Fruit fly (Drosophila melanogaster) whole organism, embryonic: ENCODE measurements around the gene CG13601.
A peak's percentile ranks its signal among the peaks of the same experiment; 100 is the strongest.

ENCODE experiments used
- Ada2b ChIP-seq: fragments of 200-800 bp; sonication (Bioruptor generic); IDR thresholded peaks from 2 replicates; pipeline ENCODE4 v1.3.6; 2022; ENCODE audit warnings: missing biosample characterization, missing genetic modification characterization
- Antp ChIP-seq: fragments of 200-800 bp; sonication (Bioruptor generic); optimal IDR thresholded peaks from 3 replicates; lab custom pipeline; 2016; ENCODE audit warnings: missing biosample characterization, missing genetic modification characterization
- CG10979 ChIP-seq: fragments of 200-800 bp; sonication (Bioruptor generic); optimal IDR thresholded peaks from 2 replicates; lab custom pipeline; 2018; ENCODE audit warnings: missing biosample characterization, mild to moderate bottlenecking, missing genetic modification characterization, moderate library complexity
- CG11247 ChIP-seq: fragments of 200-800 bp; sonication (Bioruptor generic); IDR thresholded peaks from 2 replicates; pipeline ENCODE4 v1.3.6; 2022; ENCODE audit warnings: missing biosample characterization, missing genetic modification characterization
- CG11504 ChIP-seq: fragments of 200-800 bp; sonication (Bioruptor generic); optimal IDR thresholded peaks from 3 replicates; lab custom pipeline; 2019; ENCODE audit warnings: missing biosample characterization, mild to moderate bottlenecking, missing genetic modification characterization, moderate library complexity
- CG11695 ChIP-seq: fragments of 200-800 bp; sonication (Bioruptor generic); IDR thresholded peaks from 3 replicates; pipeline ENCODE4 v1.3.6; 2022; ENCODE audit warnings: missing biosample characterization, missing genetic modification characterization
- CG12155 ChIP-seq: fragments of 200-800 bp; sonication (Bioruptor generic); optimal IDR thresholded peaks from 3 replicates; lab custom pipeline; 2016; ENCODE audit warnings: missing biosample characterization, missing genetic modification characterization
- CG12744 ChIP-seq: fragments of 200-800 bp; sonication (Bioruptor generic); optimal IDR thresholded peaks from 2 replicates; lab custom pipeline; 2016; ENCODE audit warnings: missing biosample characterization, missing genetic modification characterization
- CG15601 ChIP-seq: fragments of 200-800 bp; sonication (Bioruptor generic); optimal IDR thresholded peaks from 3 replicates; lab custom pipeline; 2019; ENCODE audit warnings: missing biosample characterization, mild to moderate bottlenecking, missing genetic modification characterization, moderate library complexity
- CG17829 ChIP-seq: fragments of 200-800 bp; optimal IDR thresholded peaks from 2 replicates; lab custom pipeline; 2019; ENCODE audit warnings: missing biosample characterization, mild to moderate bottlenecking, missing genetic modification characterization, moderate library complexity
- CG18764 ChIP-seq: fragments of 200-800 bp; sonication (Bioruptor generic); optimal IDR thresholded peaks from 3 replicates; lab custom pipeline; 2016; ENCODE audit warnings: missing biosample characterization, missing genetic modification characterization
- CG2116 ChIP-seq: fragments of 200-800 bp; sonication (Bioruptor generic); optimal IDR thresholded peaks from 3 replicates; lab custom pipeline; 2018; ENCODE audit warnings: missing biosample characterization, mild to moderate bottlenecking, missing genetic modification characterization
- CG4854 ChIP-seq: fragments of 200-800 bp; sonication (Bioruptor generic); optimal IDR thresholded peaks from 2 replicates; lab custom pipeline; 2016; ENCODE audit warnings: missing biosample characterization, missing genetic modification characterization, inconsistent platforms
- CG7928 ChIP-seq: fragments of 200-800 bp; sonication (Bioruptor generic); optimal IDR thresholded peaks from 2 replicates; lab custom pipeline; 2017; ENCODE audit warnings: missing biosample characterization, mild to moderate bottlenecking, missing genetic modification characterization
- CG7963 ChIP-seq: fragments of 200-800 bp; sonication (Bioruptor generic); IDR thresholded peaks from 3 replicates; pipeline ENCODE4 v1.3.6; 2022; ENCODE audit warnings: missing biosample characterization, missing genetic modification characterization; ENCODE audit not compliant: partially characterized antibody
- CG8924 ChIP-seq: fragments of 200-800 bp; optimal IDR thresholded peaks from 3 replicates; lab custom pipeline; 2019; ENCODE audit warnings: missing biosample characterization, mild to moderate bottlenecking, missing genetic modification characterization, moderate library complexity
- Dip3 ChIP-seq: fragments of 200-800 bp; sonication (Bioruptor generic); optimal IDR thresholded peaks from 3 replicates; lab custom pipeline; 2016; ENCODE audit warnings: missing biosample characterization, missing genetic modification characterization
- Eip74EF ChIP-seq, 2 experiments: fragments of 200-800 bp in 1 of 2; fragments of >200 bp in 1 of 2; sonication (Bioruptor generic) in 1 of 2; optimal IDR thresholded peaks; 2 replicates each; lab custom pipeline; 2017 to 2019; ENCODE audit warnings: missing biosample characterization in 2 of 2, missing genetic modification characterization in 2 of 2, mild to moderate bottlenecking in 1 of 2, moderate library complexity in 1 of 2
- Fer2 ChIP-seq: fragments of 200-800 bp; sonication (Bioruptor generic); optimal IDR thresholded peaks from 2 replicates; lab custom pipeline; 2018; ENCODE audit warnings: missing biosample characterization, mild to moderate bottlenecking, missing genetic modification characterization, moderate library complexity
- Hey ChIP-seq: fragments of 200-800 bp; sonication (Bioruptor generic); optimal IDR thresholded peaks from 3 replicates; lab custom pipeline; 2018; ENCODE audit warnings: missing biosample characterization, mild to moderate bottlenecking, missing genetic modification characterization
- HmgD ChIP-seq: fragments of 200-800 bp; sonication (Bioruptor generic); optimal IDR thresholded peaks from 3 replicates; lab custom pipeline; 2016; ENCODE audit warnings: missing biosample characterization, missing genetic modification characterization
- Kr ChIP-seq: fragments of 200-800 bp; sonication (Bioruptor generic); optimal IDR thresholded peaks from 2 replicates; lab custom pipeline; 2017; ENCODE audit warnings: missing biosample characterization, mild to moderate bottlenecking, missing genetic modification characterization
- Lpt ChIP-seq: fragments of >200 bp; optimal IDR thresholded peaks from 2 replicates; lab custom pipeline; 2018; ENCODE audit warnings: missing biosample characterization, missing genetic modification characterization
- NFAT ChIP-seq: fragments of 200-800 bp; sonication (Bioruptor generic); IDR thresholded peaks from 2 replicates; pipeline ENCODE4 v1.3.6; 2022; ENCODE audit warnings: missing biosample characterization, missing genetic modification characterization
- Oaz ChIP-seq: fragments of 200-800 bp; sonication (Bioruptor generic); IDR thresholded peaks from 2 replicates; pipeline ENCODE4 v1.3.6; 2022; ENCODE audit warnings: missing biosample characterization, missing genetic modification characterization
- cato ChIP-seq: fragments of 200-800 bp; sonication (Bioruptor generic); optimal IDR thresholded peaks from 2 replicates; lab custom pipeline; 2016; ENCODE audit warnings: missing biosample characterization, missing genetic modification characterization, borderline replicate concordance
- corto ChIP-seq: fragments of 200-800 bp; sonication (Bioruptor generic); optimal IDR thresholded peaks from 2 replicates; lab custom pipeline; 2016; ENCODE audit warnings: missing biosample characterization, mild to moderate bottlenecking, missing genetic modification characterization, moderate library complexity
- crol ChIP-seq: fragments of 200-800 bp; sonication (Bioruptor generic); IDR thresholded peaks from 2 replicates; pipeline ENCODE4 v1.3.6; 2022; ENCODE audit warnings: missing biosample characterization, missing genetic modification characterization
- cwo ChIP-seq: fragments of 200-800 bp; sonication (Bioruptor generic); optimal IDR thresholded peaks from 3 replicates; lab custom pipeline; 2017; ENCODE audit warnings: missing biosample characterization, missing genetic modification characterization, mild to moderate bottlenecking, moderate library complexity, missing genetic modification reagents
- dpn ChIP-seq, 2 experiments: fragments of 200-800 bp; sonication (Bioruptor generic); optimal IDR thresholded peaks; 3 replicates each; lab custom pipeline; 2016; ENCODE audit warnings: missing biosample characterization in 2 of 2, missing genetic modification characterization in 2 of 2
- ewg ChIP-seq: fragments of 200-800 bp; sonication (Bioruptor generic); optimal IDR thresholded peaks from 3 replicates; lab custom pipeline; 2017; ENCODE audit warnings: mild to moderate bottlenecking, missing biosample characterization, missing genetic modification reagents, missing genetic modification characterization
- jing ChIP-seq: fragments of 200-800 bp; sonication (Bioruptor generic); optimal IDR thresholded peaks from 2 replicates; lab custom pipeline; 2018; ENCODE audit warnings: missing biosample characterization, mild to moderate bottlenecking, missing genetic modification characterization
- lov ChIP-seq, 2 experiments: fragments of 200-800 bp in 1 of 2; fragments of >200 bp in 1 of 2; sonication (Bioruptor generic) in 1 of 2; IDR thresholded peaks in 1 of 2; optimal IDR thresholded peaks in 1 of 2; 2 replicates in 1 of 2; 3 replicates in 1 of 2; pipeline versions ENCODE4 v1.3.6 to Lab custom; 2017 to 2022; ENCODE audit warnings: missing biosample characterization in 1 of 2, missing genetic modification characterization in 1 of 2
- maf-S ChIP-seq: fragments of 200-800 bp; sonication (Bioruptor generic); optimal IDR thresholded peaks from 2 replicates; lab custom pipeline; 2016; ENCODE audit warnings: missing biosample characterization, missing genetic modification characterization
- mirr ChIP-seq: fragments of 200-800 bp; sonication (Bioruptor generic); optimal IDR thresholded peaks from 3 replicates; lab custom pipeline; 2018; ENCODE audit warnings: missing biosample characterization, mild to moderate bottlenecking, missing genetic modification characterization
- mld ChIP-seq: fragments of 200-800 bp; sonication (Bioruptor generic); IDR thresholded peaks from 3 replicates; pipeline ENCODE4 v1.3.6; 2022; ENCODE audit warnings: missing biosample characterization, missing genetic modification characterization; ENCODE audit not compliant: partially characterized antibody
- pan ChIP-seq, 4 experiments: fragments of >200 bp in 3 of 4; fragments of 200-800 bp in 1 of 4; sonication (Bioruptor generic) in 1 of 4; optimal IDR thresholded peaks in 3 of 4; IDR thresholded peaks in 1 of 4; 2 replicates each; pipeline versions ENCODE4 v1.3.6 to Lab custom; 2017 to 2022; ENCODE audit warnings: missing biosample characterization in 2 of 4, missing genetic modification characterization in 2 of 4, mixed read lengths in 1 of 4
- pros ChIP-seq: fragments of 200-800 bp; sonication (Bioruptor generic); optimal IDR thresholded peaks from 3 replicates; lab custom pipeline; 2019; ENCODE audit warnings: missing biosample characterization, mild to moderate bottlenecking, missing genetic modification characterization, moderate library complexity
- row ChIP-seq: fragments of 200-800 bp; sonication (Bioruptor generic); IDR thresholded peaks from 3 replicates; pipeline ENCODE4 v1.3.6; 2022; ENCODE audit warnings: missing biosample characterization, missing genetic modification characterization
- sima ChIP-seq: fragments of 200-800 bp; sonication (Bioruptor generic); optimal IDR thresholded peaks from 2 replicates; lab custom pipeline; 2016; ENCODE audit warnings: missing biosample characterization, missing genetic modification characterization
- sisA ChIP-seq: fragments of 200-800 bp; sonication (Bioruptor generic); IDR thresholded peaks from 2 replicates; pipeline ENCODE4 v1.3.6; 2022; ENCODE audit warnings: missing biosample characterization, missing genetic modification characterization
- slbo ChIP-seq: fragments of 200-800 bp; sonication (Bioruptor generic); IDR thresholded peaks from 2 replicates; pipeline ENCODE4 v1.3.6; 2022; ENCODE audit warnings: missing biosample characterization, missing genetic modification characterization
- slp2 ChIP-seq: fragments of 200-800 bp; sonication (Bioruptor generic); optimal IDR thresholded peaks from 2 replicates; lab custom pipeline; 2016; ENCODE audit warnings: missing biosample characterization, missing genetic modification characterization
- so ChIP-seq: fragments of 200-800 bp; sonication (Bioruptor generic); IDR thresholded peaks from 3 replicates; pipeline ENCODE4 v1.3.6; 2022; ENCODE audit warnings: missing biosample characterization, missing genetic modification characterization
- usp ChIP-seq: fragments of >200 bp; optimal IDR thresholded peaks from 2 replicates; lab custom pipeline; 2017; ENCODE audit warnings: missing biosample characterization, missing genetic modification characterization
- vvl ChIP-seq: fragments of 200-800 bp; sonication (Bioruptor generic); IDR thresholded peaks from 2 replicates; pipeline ENCODE4 v1.3.6; 2022; ENCODE audit warnings: missing biosample characterization, missing genetic modification characterization
- zfh1 ChIP-seq: fragments of 200-800 bp; sonication (Bioruptor generic); IDR thresholded peaks from 3 replicates; pipeline ENCODE4 v1.3.6; 2022; ENCODE audit warnings: missing biosample characterization, missing genetic modification characterization
- zfh2 ChIP-seq: fragments of 200-800 bp; sonication (Bioruptor generic); optimal IDR thresholded peaks from 2 replicates; lab custom pipeline; 2016; ENCODE audit warnings: missing biosample characterization, missing genetic modification characterization

Gene CG13601

dm6 chr3R:23887572-23887971 is 39.9 kb downstream of the CG13601 start (continued):
- 0 out of 3 replicates have a peak, but pooled peaks have one; percentile 20 for TF ChIP-seq CG11695 (GFP tag; lab: Robert Waterston, UW)
- no peak for TF ChIP-seq Lpt (GFP tag; lab: Kevin White, UChicago)
- TF ChIP-seq ewg (GFP tag; lab: Kevin White, UChicago), result no peak
- no peak for TF ChIP-seq CG18764 (GFP tag; lab: Kevin White, UChicago)
- TF ChIP-seq CG4854 (GFP tag; lab: Kevin White, UChicago), result no peak
- TF ChIP-seq slbo (GFP tag; lab: Robert Waterston, UW), result peak; percentile 33; the same call in 1 of the 2 replicates

- no peak for TF ChIP-seq sima (GFP tag; lab: Kevin White, UChicago)
- peak; percentile 5 for TF ChIP-seq maf-S (GFP tag; lab: Kevin White, UChicago)
- TF ChIP-seq CG10979 (tag; lab: Kevin White, UChicago), result peak; percentile 99
- TF ChIP-seq CG7928 (GFP tag; lab: Kevin White, UChicago), result peak; percentile 15
- peak; percentile 38 for TF ChIP-seq Antp
- TF ChIP-seq CG17829, result peak; percentile 98
- TF ChIP-seq Fer2 (tag; lab: Kevin White, UChicago), result peak; percentile 74
- no peak for TF ChIP-seq Hey (tag; lab: Kevin White, UChicago)
- TF ChIP-seq jing (GFP tag; lab: Kevin White, UChicago), result peak; percentile 76
- no peak for TF ChIP-seq Dip3
- TF ChIP-seq CG2116 (GFP tag; lab: Kevin White, UChicago), result peak; percentile 45
- no peak for TF ChIP-seq pan (optimal IDR thresholded peaks at IDR 0.05; lab: Kevin White, UChicago)
- peak in 1 of 2 experiments; percentile 90 for TF ChIP-seq pan (GFP tag; optimal IDR thresholded peaks at IDR 0.05 in 1 of 2, IDR thresholded peaks at IDR 0.05 in 1 of 2)
- TF ChIP-seq dpn (GFP tag; optimal IDR thresholded peaks at IDR 0.05; lab: Kevin White, UChicago), result peak; percentile 49 to 88
- no peak for TF ChIP-seq CG7963
- TF ChIP-seq row, result peak; percentile 97
- no peak for TF ChIP-seq slp2
- peak; percentile 96 for TF ChIP-seq sisA (GFP tag; lab: Robert Waterston, UW)
- peak; percentile 92 for TF ChIP-seq so (GFP tag; lab: Robert Waterston, UW)
- no peak for TF ChIP-seq HmgD (GFP tag; lab: Kevin White, UChicago)
- TF ChIP-seq Oaz (GFP tag; lab: Robert Waterston, UW), result 0 out of 2 replicates have a peak, but pooled peaks have one; percentile 14
- no peak for TF ChIP-seq CG12744
- peak; percentile 66 for TF ChIP-seq corto
- TF ChIP-seq vvl, result peak; percentile 97
- TF ChIP-seq Kr, result no peak
- peak; percentile 93 for TF ChIP-seq CG11504 (tag; lab: Kevin White, UChicago)
- no peak for TF ChIP-seq mirr (GFP tag; lab: Kevin White, UChicago)
- peak; percentile 97 for TF ChIP-seq zfh1 (GFP tag; lab: Robert Waterston, UW)
- no peak for TF ChIP-seq zfh2
- TF ChIP-seq CG11247 (GFP tag; lab: Robert Waterston, UW), result peak; percentile 89
- no peak for TF ChIP-seq mld (GFP tag; lab: Robert Waterston, UW)
- peak in 1 of 2 experiments; percentile 94 for TF ChIP-seq Eip74EF (GFP tag; optimal IDR thresholded peaks at IDR 0.05; lab: Kevin White, UChicago)
- peak; percentile 73 for TF ChIP-seq cato (GFP tag; lab: Kevin White, UChicago)
- TF ChIP-seq CG15601, result peak; percentile 96
- TF ChIP-seq usp (GFP tag; lab: Kevin White, UChicago), result no peak
- no peak for TF ChIP-seq lov (optimal IDR thresholded peaks at IDR 0.05; lab: Kevin White, UChicago)
- peak; percentile 96 for TF ChIP-seq lov (GFP tag; IDR thresholded peaks at IDR 0.05; lab: Robert Waterston, UW)
- TF ChIP-seq crol (GFP tag; lab: Robert Waterston, UW), result peak; percentile 54
- TF ChIP-seq cwo (GFP tag; lab: Kevin White, UChicago), result peak; percentile 71
- peak; percentile 96 for TF ChIP-seq CG8924
- TF ChIP-seq NFAT (GFP tag; lab: Robert Waterston, UW), result peak; percentile 42; the same call in 1 of the 2 replicates
- TF ChIP-seq Ada2b, result peak; percentile 85
- TF ChIP-seq CG12155 (GFP tag; lab: Kevin White, UChicago), result peak; percentile 75
- no peak for TF ChIP-seq pros (GFP tag; lab: Kevin White, UChicago)
Observed at dm6 chr3R:23887096-23887421, 40.4 kb downstream of the CG13601 start.
